Worm (Caenorhabditis elegans): ENCODE measurements around the gene fbxb-30.
"Not testable (repeated sequence)": the region's sequence is repeated elsewhere in the genome, so short reads cannot be mapped to it uniquely, and the experiment has no call there.

fbxb-30 gene

DNA sequence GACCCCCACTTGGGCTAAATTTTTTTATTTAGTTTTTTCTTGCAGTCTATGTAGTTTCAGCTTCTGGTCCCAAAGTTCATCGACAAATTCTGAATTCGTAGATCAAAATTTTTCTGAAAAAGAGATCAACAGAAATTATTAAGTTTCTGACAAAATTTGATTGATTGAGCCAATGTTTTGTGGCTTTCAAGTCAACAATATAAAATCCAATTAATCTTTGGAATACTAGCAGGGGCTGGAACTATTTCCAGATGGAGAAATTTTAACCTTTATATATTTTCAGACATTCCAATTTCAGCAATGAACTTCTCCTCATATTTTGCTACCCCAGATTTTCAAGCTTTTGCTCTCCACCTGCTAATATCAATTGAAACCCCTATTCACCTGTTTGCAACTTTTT lies 18.4 kb downstream of the fbxb-30 start, which contains the start of gene srh-274:
Gene srh-274, plus strand, starts transcription at position 301 of the 400 bp plus-strand sequence.
- no peak for TF ChIP-seq B0310.2 (tag; optimal IDR thresholded peaks at IDR 0.05)
- TF ChIP-seq ama-1 (optimal IDR thresholded peaks at IDR 0.05): no peak
- TF ChIP-seq pes-1 (GFP tag; IDR thresholded peaks at IDR 0.05): no peak

DNA sequence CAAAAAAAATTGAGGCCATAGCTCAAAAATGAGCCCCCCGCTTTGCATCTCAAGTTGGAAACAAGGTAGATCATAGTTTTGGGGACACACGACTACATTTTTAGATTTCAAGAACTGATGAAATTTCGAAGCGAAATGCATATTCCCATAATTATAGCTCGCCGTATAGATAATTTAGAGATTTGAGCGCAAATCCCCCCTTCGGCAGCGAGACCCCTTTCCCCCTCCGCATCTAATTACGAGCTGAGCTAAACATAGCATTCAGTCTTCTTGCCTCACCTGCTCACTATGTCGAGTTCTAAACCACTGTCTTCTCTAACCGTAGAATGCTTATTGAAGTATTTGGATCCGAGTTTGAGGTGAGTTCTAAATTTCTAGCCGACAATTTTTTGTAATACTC lies 22.1 kb downstream of the fbxb-30 start, which contains the start of the genes fbxc-17 and fbxc-15:
Gene fbxc-17, minus strand, starts transcription at position 101 of the 400 bp plus-strand sequence.
Gene fbxc-15, plus strand, starts transcription at position 289 of the 400 bp plus-strand sequence.
- TF ChIP-seq scrt-1 (GFP tag; IDR thresholded peaks at IDR 0.05) (no peak), ceh-36 (tag; optimal IDR thresholded peaks at IDR 0.05) (no peak), aly-1 (tag; optimal IDR thresholded peaks at IDR 0.05) (no peak), tbx-37 (GFP tag; conservative IDR thresholded peaks at IDR 0.05) (no peak), sea-1 (GFP tag; conservative IDR thresholded peaks at IDR 0.05) (no peak), pes-1 (GFP tag; IDR thresholded peaks at IDR 0.05) (no peak), ceh-13 (GFP tag; optimal IDR thresholded peaks at IDR 0.05) (no peak), hmbx-1 (tag; optimal IDR thresholded peaks at IDR 0.05) (no peak), hnd-1 (tag; optimal IDR thresholded peaks at IDR 0.05) (no peak), tbx-11 (GFP tag; IDR thresholded peaks at IDR 0.05) (no peak), tra-4 (tag; optimal IDR thresholded peaks at IDR 0.05) (no peak), hmg-4 (GFP tag; optimal IDR thresholded peaks at IDR 0.05) (no peak)

DNA sequence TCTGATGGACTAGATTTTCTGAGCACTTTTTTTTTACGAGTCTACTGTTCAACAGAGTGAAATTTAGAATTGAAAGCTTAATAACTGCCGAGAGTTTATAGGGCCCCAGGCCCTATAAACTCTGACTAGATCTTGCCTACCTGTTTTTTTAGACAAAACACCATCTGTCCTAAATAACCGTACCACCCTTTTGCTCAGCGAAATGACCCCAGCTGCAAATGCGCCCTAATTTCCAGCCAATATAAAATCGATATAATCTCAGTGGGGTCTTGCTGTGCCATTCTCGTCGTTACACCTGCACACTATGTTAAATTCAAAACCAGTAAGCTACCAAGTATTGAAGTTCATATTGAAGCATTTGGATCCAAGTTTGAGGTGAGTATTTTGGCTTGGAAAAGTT lies 27.3 kb downstream of the fbxb-30 start, which contains the start of gene fbxc-14:
Gene fbxc-14, plus strand, starts transcription at position 301 of the 400 bp plus-strand sequence.
- TF ChIP-seq flt-1 (GFP tag; IDR thresholded peaks at IDR 0.05) (no peak), tbx-11 (GFP tag; IDR thresholded peaks at IDR 0.05) (no peak), pes-1 (GFP tag; IDR thresholded peaks at IDR 0.05) (no peak), tra-4 (tag; optimal IDR thresholded peaks at IDR 0.05) (no peak)

DNA sequence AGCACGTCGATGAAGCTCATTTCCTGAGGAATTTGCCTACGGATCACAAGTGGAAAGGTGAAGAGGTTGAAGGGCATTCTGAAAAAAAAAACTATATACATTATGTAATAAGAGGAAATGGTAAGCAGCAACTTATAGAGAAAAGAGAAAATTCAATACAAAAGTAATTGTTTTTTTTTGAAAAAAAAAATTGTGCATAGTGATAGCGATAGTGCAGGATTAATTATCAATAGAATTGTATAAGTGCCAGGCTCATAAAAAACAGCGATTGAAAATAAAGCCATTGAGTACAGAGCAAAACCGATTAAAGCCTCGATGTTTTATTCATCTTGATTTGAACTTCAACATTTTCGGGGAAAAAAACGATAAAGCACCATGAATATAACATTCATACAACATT lies 28.4 kb downstream of the fbxb-30 start, which contains the start of gene C32B5.15:
Gene C32B5.15, minus strand, starts transcription at position 101 of the 400 bp plus-strand sequence.
- TF ChIP-seq scrt-1 (GFP tag; IDR thresholded peaks at IDR 0.05) (no peak), flt-1 (GFP tag; IDR thresholded peaks at IDR 0.05) (no peak), hnd-1 (tag; optimal IDR thresholded peaks at IDR 0.05) (no peak), tra-4 (tag; optimal IDR thresholded peaks at IDR 0.05) (no peak), F13C5.2 (tag; optimal IDR thresholded peaks at IDR 0.05) (no peak), hmbx-1 (tag; optimal IDR thresholded peaks at IDR 0.05) (no peak), hmg-4 (GFP tag; optimal IDR thresholded peaks at IDR 0.05) (no peak), tbx-11 (GFP tag; IDR thresholded peaks at IDR 0.05) (no peak), sea-1 (GFP tag; conservative IDR thresholded peaks at IDR 0.05) (no peak), ama-1 (optimal IDR thresholded peaks at IDR 0.05) (no peak), ceh-36 (tag; optimal IDR thresholded peaks at IDR 0.05) (no peak), B0310.2 (tag; optimal IDR thresholded peaks at IDR 0.05) (no peak), pes-1 (GFP tag; IDR thresholded peaks at IDR 0.05) (no peak), tbx-37 (GFP tag; conservative IDR thresholded peaks at IDR 0.05) (no peak)

DNA sequence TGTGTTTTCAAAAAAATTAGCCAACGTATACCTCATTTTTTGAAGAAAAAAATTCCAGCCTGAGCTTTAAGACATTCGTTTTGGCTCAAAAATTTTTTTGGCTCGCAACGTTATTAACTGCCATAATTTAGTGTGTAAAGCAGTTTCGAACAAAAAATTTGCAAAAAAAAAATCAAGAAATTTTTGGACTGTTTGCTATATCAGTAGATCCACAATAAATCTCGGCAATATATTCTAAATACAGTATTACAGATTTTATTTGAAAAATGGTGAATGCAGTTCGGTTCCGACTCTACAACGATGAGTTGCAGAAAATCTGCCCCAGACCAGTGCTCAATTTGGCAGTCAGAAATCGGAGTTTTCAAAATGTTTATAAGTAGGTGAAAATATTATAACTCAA lies 33.1 kb downstream of the fbxb-30 start, which contains the start of gene C32B5.6:
Gene C32B5.6, plus strand, starts transcription at position 301 of the 400 bp plus-strand sequence.
- TF ChIP-seq ets-7 (tag; optimal IDR thresholded peaks at IDR 0.05); hmbx-1 (tag; optimal IDR thresholded peaks at IDR 0.05); pes-1 (GFP tag; IDR thresholded peaks at IDR 0.05): not testable (repeated sequence)

DNA sequence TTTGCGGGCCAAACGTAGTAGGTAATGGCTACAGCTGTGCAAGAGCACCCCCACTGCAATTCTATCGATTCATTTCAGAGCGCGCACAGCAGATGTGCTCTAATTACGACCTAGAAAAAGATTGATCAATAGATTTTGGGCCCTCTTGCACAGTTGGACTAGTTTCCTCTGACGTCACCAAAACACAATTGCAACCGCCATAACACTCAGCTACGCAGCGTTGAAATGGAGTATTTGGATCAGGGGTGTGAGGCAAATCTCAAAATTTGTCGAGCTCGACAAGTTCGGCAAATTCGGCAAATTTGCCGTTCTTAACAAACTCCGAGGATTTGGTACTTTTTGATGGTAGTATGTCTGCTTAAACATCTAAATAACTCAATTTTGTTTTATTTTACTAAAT lies 34.3 kb downstream of the fbxb-30 start, which contains the start of gene fbxc-18:
Gene fbxc-18, minus strand, starts transcription at position 101 of the 400 bp plus-strand sequence.
- TF ChIP-seq hmbx-1 (tag; optimal IDR thresholded peaks at IDR 0.05); ceh-36 (tag; optimal IDR thresholded peaks at IDR 0.05); flt-1 (GFP tag; IDR thresholded peaks at IDR 0.05): not testable (repeated sequence)

DNA sequence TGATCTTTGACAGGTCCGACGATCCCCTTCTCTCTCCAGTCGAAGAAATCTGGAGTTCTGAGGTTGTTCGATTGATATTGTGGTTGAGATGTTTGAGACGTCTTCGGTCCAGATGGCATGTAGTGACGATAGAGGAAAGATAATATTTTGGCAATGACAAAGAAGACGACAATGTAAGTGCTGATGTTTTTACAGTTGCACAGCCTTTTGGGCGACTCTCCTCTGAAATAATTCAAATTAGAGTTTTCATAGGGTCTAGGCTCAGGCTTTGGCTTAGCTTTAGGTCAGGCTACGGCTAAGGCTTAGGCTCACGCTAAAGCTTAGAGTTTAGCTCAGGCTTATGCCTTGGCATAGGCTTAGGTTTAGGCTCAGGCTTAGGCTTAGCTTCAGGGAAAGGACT lies 39.3 kb downstream of the fbxb-30 start, which contains the start of gene C32B5.13:
Gene C32B5.13, minus strand, starts transcription at position 101 of the 400 bp plus-strand sequence.
- TF ChIP-seq scrt-1 (GFP tag; IDR thresholded peaks at IDR 0.05) (no peak), ceh-36 (tag; optimal IDR thresholded peaks at IDR 0.05) (no peak), F13C5.2 (tag; optimal IDR thresholded peaks at IDR 0.05) (no peak)

DNA sequence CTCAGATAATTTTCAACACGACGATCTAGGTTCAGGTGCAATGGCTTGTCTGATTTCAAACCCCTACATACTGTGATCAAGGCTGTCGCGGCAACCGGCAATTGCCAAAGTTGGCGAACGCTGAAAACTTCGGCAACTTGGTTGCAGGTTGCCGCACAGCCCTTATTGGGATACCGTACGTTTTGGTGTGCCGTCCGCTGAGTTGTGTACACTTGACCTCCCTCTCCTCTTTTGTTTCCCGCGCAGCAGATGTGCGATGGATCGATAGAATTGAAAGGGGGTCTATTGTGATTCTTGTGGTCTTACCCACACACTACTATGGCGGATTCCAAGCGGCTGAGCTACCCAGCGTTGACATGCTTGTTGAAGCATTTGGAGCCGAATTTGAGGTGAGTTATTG lies 41.0 kb downstream of the fbxb-30 start, which contains the start of the genes C32B5.18 and C32B5.7:
Gene C32B5.18, plus strand, starts transcription at position 301 of the 400 bp plus-strand sequence.
Gene C32B5.7, plus strand, starts transcription at position 311 of the 400 bp plus-strand sequence.
- TF ChIP-seq hmg-4 (GFP tag; optimal IDR thresholded peaks at IDR 0.05): peak; percentile 6
- TF ChIP-seq ceh-13 (GFP tag; optimal IDR thresholded peaks at IDR 0.05): no peak

DNA sequence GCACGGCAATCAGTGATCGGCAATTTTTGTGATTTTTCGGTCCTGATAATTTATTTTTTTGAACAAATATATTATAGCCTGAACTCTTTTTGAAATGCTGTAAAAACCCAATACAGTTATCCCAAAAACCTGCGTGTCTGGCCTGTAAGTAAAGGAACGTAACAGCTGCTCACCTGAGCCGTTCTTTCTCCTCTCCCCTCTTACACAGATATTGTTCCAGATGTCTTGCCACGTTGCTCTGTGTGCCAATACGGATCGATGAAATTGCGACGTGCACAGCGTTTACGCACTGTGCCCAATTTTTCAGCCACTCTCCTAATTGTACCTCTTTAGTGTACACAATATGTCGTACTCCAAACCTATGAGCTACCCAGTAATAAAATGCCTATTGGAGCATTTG lies 42.6 kb downstream of the fbxb-30 start, which contains the start of gene sdz-4:
Gene sdz-4, plus strand, starts transcription at position 301 of the 400 bp plus-strand sequence.
- TF ChIP-seq tbx-37 (GFP tag; conservative IDR thresholded peaks at IDR 0.05): no peak
- no peak for TF ChIP-seq ets-7 (tag; optimal IDR thresholded peaks at IDR 0.05)
- no peak for TF ChIP-seq scrt-1 (GFP tag; IDR thresholded peaks at IDR 0.05)
- no peak for TF ChIP-seq B0310.2 (tag; optimal IDR thresholded peaks at IDR 0.05)
- TF ChIP-seq pes-1 (GFP tag; IDR thresholded peaks at IDR 0.05): no peak
- no peak for TF ChIP-seq F13C5.2 (tag; optimal IDR thresholded peaks at IDR 0.05)
- no peak for TF ChIP-seq tbx-11 (GFP tag; IDR thresholded peaks at IDR 0.05)
- TF ChIP-seq tra-4 (tag; optimal IDR thresholded peaks at IDR 0.05): no peak
- TF ChIP-seq hmbx-1 (tag; optimal IDR thresholded peaks at IDR 0.05): no peak
- TF ChIP-seq hnd-1 (tag; optimal IDR thresholded peaks at IDR 0.05): no peak
- no peak for TF ChIP-seq sea-1 (GFP tag; conservative IDR thresholded peaks at IDR 0.05)
- TF ChIP-seq ama-1 (optimal IDR thresholded peaks at IDR 0.05): no peak
- no peak for TF ChIP-seq aly-1 (tag; optimal IDR thresholded peaks at IDR 0.05)
- no peak for TF ChIP-seq flt-1 (GFP tag; IDR thresholded peaks at IDR 0.05)
- no peak for TF ChIP-seq hmg-4 (GFP tag; optimal IDR thresholded peaks at IDR 0.05)
- TF ChIP-seq ceh-13 (GFP tag; optimal IDR thresholded peaks at IDR 0.05): no peak
- no peak for TF ChIP-seq ceh-36 (tag; optimal IDR thresholded peaks at IDR 0.05)
